Fruit fly (Drosophila melanogaster) whole organism, embryonic: Measurements from ENCODE around the gene Cog3.
A peak's percentile ranks its signal among the peaks of the same experiment; 100 is the strongest.

ENCODE experiments used
- Bteb2 ChIP-seq: fragments of 200-800 bp; sonication (Bioruptor generic); optimal IDR thresholded peaks from 2 replicates; lab custom pipeline; 2016; ENCODE audit warnings: missing biosample characterization, missing genetic modification characterization
- C15 ChIP-seq: fragments of 200-800 bp; sonication (Bioruptor generic); IDR thresholded peaks from 3 replicates; pipeline ENCODE4 v1.3.6; 2022; ENCODE audit warnings: missing biosample characterization, missing genetic modification characterization
- CG10366 ChIP-seq: fragments of 200-800 bp; sonication (Bioruptor generic); IDR thresholded peaks from 2 replicates; pipeline ENCODE4 v1.3.6; 2022; ENCODE audit warnings: missing biosample characterization, missing genetic modification characterization
- CG10431 ChIP-seq: fragments of 200-800 bp; sonication (Bioruptor generic); optimal IDR thresholded peaks from 3 replicates; lab custom pipeline; 2018; ENCODE audit warnings: missing biosample characterization, mild to moderate bottlenecking, missing genetic modification characterization
- CG10543 ChIP-seq: fragments of 200-800 bp; sonication (Bioruptor generic); optimal IDR thresholded peaks from 3 replicates; lab custom pipeline; 2017; ENCODE audit warnings: missing biosample characterization, mild to moderate bottlenecking, missing genetic modification characterization, moderate library complexity
- CG18764 ChIP-seq: fragments of 200-800 bp; sonication (Bioruptor generic); optimal IDR thresholded peaks from 3 replicates; lab custom pipeline; 2016; ENCODE audit warnings: missing biosample characterization, missing genetic modification characterization
- CG2120 ChIP-seq: fragments of 200-800 bp; sonication (Bioruptor generic); optimal IDR thresholded peaks from 3 replicates; lab custom pipeline; 2016; ENCODE audit warnings: missing biosample characterization, missing genetic modification characterization
- CG2712 ChIP-seq: fragments of 200-800 bp; optimal IDR thresholded peaks from 3 replicates; lab custom pipeline; 2019; ENCODE audit warnings: missing biosample characterization, mild to moderate bottlenecking, missing genetic modification characterization, moderate library complexity
- CG32772 ChIP-seq: fragments of 200-800 bp; sonication (Bioruptor generic); IDR thresholded peaks from 2 replicates; pipeline ENCODE4 v1.3.6; 2022; ENCODE audit warnings: missing biosample characterization, missing genetic modification characterization
- CG33213 ChIP-seq: fragments of 200-800 bp; sonication (Bioruptor generic); optimal IDR thresholded peaks from 3 replicates; lab custom pipeline; 2016; ENCODE audit warnings: missing biosample characterization, missing genetic modification characterization
- CG3407 ChIP-seq: fragments of 200-800 bp; sonication (Bioruptor generic); optimal IDR thresholded peaks from 2 replicates; lab custom pipeline; 2018; ENCODE audit warnings: missing biosample characterization, mild to moderate bottlenecking, missing genetic modification characterization
- CG5180 ChIP-seq: fragments of 200-800 bp; sonication (Bioruptor generic); optimal IDR thresholded peaks from 3 replicates; lab custom pipeline; 2017; ENCODE audit warnings: missing biosample characterization, missing genetic modification characterization, mild to moderate bottlenecking, moderate library complexity, missing genetic modification reagents
- CG6254 ChIP-seq: fragments of 200-800 bp; sonication (Bioruptor generic); optimal IDR thresholded peaks from 3 replicates; lab custom pipeline; 2017; ENCODE audit warnings: mild to moderate bottlenecking, missing biosample characterization, missing genetic modification reagents, missing genetic modification characterization
- CG6683 ChIP-seq: fragments of 200-800 bp; sonication (Bioruptor generic); optimal IDR thresholded peaks from 2 replicates; lab custom pipeline; 2017; ENCODE audit warnings: missing biosample characterization, mild to moderate bottlenecking, missing genetic modification characterization, missing genetic modification reagents
- CG8765 ChIP-seq: fragments of 200-800 bp; sonication (Bioruptor generic); IDR thresholded peaks from 2 replicates; pipeline ENCODE4 v1.3.6; 2022; ENCODE audit warnings: missing biosample characterization, missing genetic modification characterization
- CTCF ChIP-seq: fragments of 200-800 bp; sonication (Bioruptor generic); optimal IDR thresholded peaks from 2 replicates; lab custom pipeline; 2017; ENCODE audit warnings: missing biosample characterization, mild to moderate bottlenecking, missing genetic modification characterization, moderate library complexity
- Chrac-16 ChIP-seq: fragments of 200-800 bp; sonication (Bioruptor generic); optimal IDR thresholded peaks from 3 replicates; lab custom pipeline; 2016; ENCODE audit warnings: missing biosample characterization, missing genetic modification characterization
- Dad ChIP-seq: fragments of 200-800 bp; sonication (Bioruptor generic); optimal IDR thresholded peaks from 3 replicates; lab custom pipeline; 2016; ENCODE audit warnings: missing biosample characterization, missing genetic modification characterization
- Dip2 ChIP-seq: fragments of 200-800 bp; sonication (Bioruptor generic); IDR thresholded peaks from 2 replicates; pipeline ENCODE4 v1.3.6; 2022; ENCODE audit warnings: missing biosample characterization, missing genetic modification characterization
- Fer1 ChIP-seq: fragments of 200-800 bp; sonication (Bioruptor generic); optimal IDR thresholded peaks from 2 replicates; lab custom pipeline; 2017; ENCODE audit warnings: missing biosample characterization, mild to moderate bottlenecking, missing genetic modification characterization
- GATAe ChIP-seq: fragments of 200-800 bp; sonication (Bioruptor generic); conservative IDR thresholded peaks from 2 replicates; pipeline ENCODE4 v1.3.6; 2022; ENCODE audit warnings: missing biosample characterization, missing genetic modification characterization
- Gsc ChIP-seq: fragments of 200-800 bp; sonication (Bioruptor generic); IDR thresholded peaks from 2 replicates; pipeline ENCODE4 v1.3.6; 2022; ENCODE audit warnings: missing biosample characterization, missing genetic modification characterization
- Hey ChIP-seq: fragments of 200-800 bp; sonication (Bioruptor generic); optimal IDR thresholded peaks from 3 replicates; lab custom pipeline; 2018; ENCODE audit warnings: missing biosample characterization, mild to moderate bottlenecking, missing genetic modification characterization
- Hmr ChIP-seq: fragments of 200-800 bp; sonication (Bioruptor generic); optimal IDR thresholded peaks from 3 replicates; lab custom pipeline; 2017; ENCODE audit warnings: mild to moderate bottlenecking, missing biosample characterization, missing genetic modification reagents, missing genetic modification characterization
- Hsf ChIP-seq: fragments of 200-800 bp; sonication (Bioruptor generic); optimal IDR thresholded peaks from 3 replicates; lab custom pipeline; 2016; ENCODE audit warnings: missing biosample characterization, missing genetic modification characterization
- Lhr ChIP-seq: fragments of 200-800 bp; sonication (Bioruptor generic); optimal IDR thresholded peaks from 3 replicates; lab custom pipeline; 2017; ENCODE audit warnings: mild to moderate bottlenecking, missing biosample characterization, missing genetic modification reagents, missing genetic modification characterization
- Lpt ChIP-seq: fragments of >200 bp; optimal IDR thresholded peaks from 2 replicates; lab custom pipeline; 2018; ENCODE audit warnings: missing biosample characterization, missing genetic modification characterization
- MTF-1 ChIP-seq: fragments of 200-800 bp; sonication (Bioruptor generic); optimal IDR thresholded peaks from 2 replicates; lab custom pipeline; 2018; ENCODE audit warnings: missing biosample characterization, mild to moderate bottlenecking, missing genetic modification characterization, borderline replicate concordance
- Nf-YA ChIP-seq: fragments of 200-800 bp; sonication (Bioruptor generic); IDR thresholded peaks from 2 replicates; pipeline ENCODE4 v1.3.6; 2022; ENCODE audit warnings: missing biosample characterization, missing genetic modification characterization
- Optix ChIP-seq: fragments of 200-800 bp; sonication (Bioruptor generic); IDR thresholded peaks from 3 replicates; pipeline ENCODE4 v1.3.6; 2022; ENCODE audit warnings: missing biosample characterization, missing genetic modification characterization
- Sry-β ChIP-seq: fragments of 200-800 bp; sonication (Bioruptor generic); optimal IDR thresholded peaks from 2 replicates; lab custom pipeline; 2018; ENCODE audit warnings: missing biosample characterization, mild to moderate bottlenecking, missing genetic modification characterization, moderate library complexity
- TFAM ChIP-seq: fragments of 200-800 bp; sonication (Bioruptor generic); optimal IDR thresholded peaks from 2 replicates; lab custom pipeline; 2017; ENCODE audit warnings: missing biosample characterization, missing genetic modification characterization, inconsistent platforms
- Tbp ChIP-seq: fragments of >200 bp; optimal IDR thresholded peaks from 2 replicates; lab custom pipeline; 2018; ENCODE audit warnings: missing biosample characterization, missing genetic modification characterization
- az2 ChIP-seq: fragments of 200-800 bp; sonication (Bioruptor generic); optimal IDR thresholded peaks from 3 replicates; lab custom pipeline; 2016; ENCODE audit warnings: missing biosample characterization, missing genetic modification characterization
- crc ChIP-seq: fragments of 200-800 bp; sonication (Bioruptor generic); optimal IDR thresholded peaks from 2 replicates; lab custom pipeline; 2016; ENCODE audit warnings: missing biosample characterization, missing genetic modification characterization
- cwo ChIP-seq: fragments of 200-800 bp; sonication (Bioruptor generic); optimal IDR thresholded peaks from 3 replicates; lab custom pipeline; 2017; ENCODE audit warnings: missing biosample characterization, missing genetic modification characterization, mild to moderate bottlenecking, moderate library complexity, missing genetic modification reagents
- ems ChIP-seq: fragments of 200-800 bp; sonication (Bioruptor generic); optimal IDR thresholded peaks from 3 replicates; lab custom pipeline; 2016; ENCODE audit warnings: missing biosample characterization, missing genetic modification characterization
- eyg ChIP-seq: fragments of 200-800 bp; sonication (Bioruptor generic); optimal IDR thresholded peaks from 3 replicates; lab custom pipeline; 2016; ENCODE audit warnings: missing biosample characterization, missing genetic modification characterization
- gcm2 ChIP-seq: fragments of 200-800 bp; sonication (Bioruptor generic); optimal IDR thresholded peaks from 2 replicates; lab custom pipeline; 2016; ENCODE audit warnings: missing biosample characterization, missing genetic modification characterization
- hbn ChIP-seq: fragments of 200-800 bp; sonication (Bioruptor generic); IDR thresholded peaks from 2 replicates; pipeline ENCODE4 v1.3.6; 2022; ENCODE audit warnings: missing biosample characterization, missing genetic modification characterization; ENCODE audit not compliant: partially characterized antibody
- kah ChIP-seq: fragments of 200-800 bp; sonication (Bioruptor generic); optimal IDR thresholded peaks from 2 replicates; lab custom pipeline; 2018; ENCODE audit warnings: missing biosample characterization, mild to moderate bottlenecking, missing genetic modification characterization
- lmd ChIP-seq: fragments of 200-800 bp; sonication (Bioruptor generic); IDR thresholded peaks from 2 replicates; pipeline ENCODE4 v1.3.6; 2022; ENCODE audit warnings: missing biosample characterization, missing genetic modification characterization
- nmo ChIP-seq: fragments of 200-800 bp; sonication (Bioruptor generic); optimal IDR thresholded peaks from 2 replicates; lab custom pipeline; 2018; ENCODE audit warnings: missing biosample characterization, mild to moderate bottlenecking, missing genetic modification characterization, moderate library complexity
- sens ChIP-seq: fragments of 200-800 bp; sonication (Bioruptor generic); peaks from one replicate; lab custom pipeline; 2016; ENCODE audit warnings: missing biosample characterization, missing genetic modification characterization
- seq ChIP-seq: fragments of 200-800 bp; sonication (Bioruptor generic); IDR thresholded peaks from 2 replicates; pipeline ENCODE4 v1.3.6; 2022; ENCODE audit warnings: missing biosample characterization, missing genetic modification characterization
- sim ChIP-seq: fragments of 200-800 bp; sonication (Bioruptor generic); IDR thresholded peaks from 2 replicates; pipeline ENCODE4 v1.3.6; 2022; ENCODE audit warnings: missing biosample characterization, missing genetic modification characterization
- sima ChIP-seq: fragments of 200-800 bp; sonication (Bioruptor generic); optimal IDR thresholded peaks from 2 replicates; lab custom pipeline; 2016; ENCODE audit warnings: missing biosample characterization, missing genetic modification characterization
- sr ChIP-seq: fragments of 200-800 bp; sonication (Bioruptor generic); IDR thresholded peaks from 3 replicates; pipeline ENCODE4 v1.3.6; 2022; ENCODE audit warnings: missing biosample characterization, missing genetic modification characterization
- tin ChIP-seq: fragments of 200-800 bp; sonication (Bioruptor generic); optimal IDR thresholded peaks from 3 replicates; lab custom pipeline; 2016; ENCODE audit warnings: missing biosample characterization, missing genetic modification characterization
- wor ChIP-seq: fragments of 200-800 bp; sonication (Bioruptor generic); IDR thresholded peaks from 2 replicates; pipeline ENCODE4 v1.3.6; 2022; ENCODE audit warnings: missing biosample characterization, missing genetic modification characterization

Cog3 gene

DNA sequence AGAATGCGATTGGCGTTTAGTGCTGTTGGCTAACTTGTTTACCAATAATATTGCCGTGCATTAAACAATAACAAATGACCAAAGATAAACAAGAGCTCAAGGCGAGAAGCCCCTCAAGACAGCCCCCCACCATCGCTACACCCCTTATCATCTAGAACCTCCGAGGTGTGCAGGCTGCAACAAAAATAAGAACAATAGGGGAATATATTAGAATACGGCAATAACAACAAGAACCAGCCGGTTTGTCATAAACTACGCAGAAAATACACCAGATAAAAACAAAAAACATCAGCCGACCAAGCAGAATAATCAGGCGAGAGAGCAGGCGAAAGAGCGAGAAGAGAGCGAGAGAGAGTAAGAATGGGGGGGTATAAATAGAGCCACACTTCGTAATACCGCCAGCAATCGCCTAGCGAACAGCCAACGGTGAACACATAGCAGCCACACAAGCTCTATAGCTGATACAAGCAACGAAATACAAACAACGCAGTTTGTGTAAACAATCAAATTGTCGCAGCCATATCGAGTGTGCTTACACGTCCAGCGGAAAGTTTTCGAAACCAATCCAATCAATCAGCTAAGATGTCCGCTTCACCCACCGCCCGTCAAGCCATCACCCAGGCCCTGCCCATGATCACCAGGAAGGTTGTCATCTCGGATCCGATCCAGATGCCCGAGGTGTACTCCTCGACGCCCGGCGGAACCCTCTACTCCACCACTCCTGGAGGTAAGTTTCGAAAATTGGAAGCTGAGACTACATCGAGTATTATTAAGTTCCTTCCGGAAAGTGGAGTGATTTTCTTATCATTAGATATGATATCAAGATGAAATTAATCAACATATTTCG, 21.4 kb upstream of the Cog3 start, which contains the start of gene Thor (continued):
- TF ChIP-seq CG33213 (GFP tag; lab: Kevin White, UChicago) (peak; percentile 67), CG2120 (GFP tag; lab: Kevin White, UChicago) (peak; percentile 63), kah (GFP tag; lab: Kevin White, UChicago) (peak; percentile 26), tin (GFP tag; lab: Kevin White, UChicago) (peak; percentile 51), nmo (GFP tag; lab: Kevin White, UChicago) (peak; percentile 31), CG10543 (GFP tag; lab: Kevin White, UChicago) (peak; percentile 94), Bteb2 (GFP tag; lab: Kevin White, UChicago) (peak; percentile 72), Hey (tag; lab: Kevin White, UChicago) (peak; percentile 75), CG5180 (GFP tag; lab: Kevin White, UChicago) (peak; percentile 74), GATAe (GFP tag; lab: Robert Waterston, UW) (no peak), MTF-1 (GFP tag; lab: Kevin White, UChicago) (peak; percentile 86), CG6683 (GFP tag; lab: Kevin White, UChicago) (peak; percentile 51), Tbp (no peak), CG10431 (GFP tag; lab: Kevin White, UChicago) (peak; percentile 84), Hmr (GFP tag; lab: Kevin White, UChicago) (peak; percentile 87), TFAM (no peak), Lpt (no peak), sens (GFP tag; lab: Kevin White, UChicago) (peak; percentile 90), CTCF (peak; percentile 29), Sry-β (GFP tag; lab: Kevin White, UChicago) (no peak), CG8765 (GFP tag; lab: Robert Waterston, UW) (no peak), ems (GFP tag; lab: Kevin White, UChicago) (peak; percentile 27), Nf-YA (GFP tag; lab: Robert Waterston, UW) (peak; percentile 53; the same call in 1 of the 2 replicates), CG10366 (GFP tag; lab: Robert Waterston, UW) (no peak), CG18764 (GFP tag; lab: Kevin White, UChicago) (peak; percentile 52), Lhr (GFP tag; lab: Kevin White, UChicago) (peak; percentile 12), crc (GFP tag; lab: Kevin White, UChicago) (peak; percentile 58), cwo (GFP tag; lab: Kevin White, UChicago) (peak; percentile 85), CG2712 (tag; lab: Kevin White, UChicago) (peak; percentile 56), gcm2 (peak; percentile 71), Chrac-16 (GFP tag; lab: Kevin White, UChicago) (peak; percentile 16), Optix (GFP tag; lab: Robert Waterston, UW) (0 out of 3 replicates have a peak, but pooled peaks have one; percentile 36), Fer1 (GFP tag; lab: Kevin White, UChicago) (peak; percentile 79), hbn (GFP tag; lab: Robert Waterston, UW) (peak; percentile 47; the same call in 1 of the 2 replicates), Gsc (GFP tag; lab: Robert Waterston, UW) (no peak), eyg (GFP tag; lab: Kevin White, UChicago) (peak; percentile 72), Dip2 (GFP tag; lab: Robert Waterston, UW) (no peak), wor (GFP tag; lab: Robert Waterston, UW) (no peak), Hsf (GFP tag; lab: Kevin White, UChicago) (peak; percentile 36), CG6254 (GFP tag; lab: Kevin White, UChicago) (peak; percentile 66), sima (GFP tag; lab: Kevin White, UChicago) (no peak), CG32772 (GFP tag; lab: Robert Waterston, UW) (no peak), C15 (GFP tag; lab: Robert Waterston, UW) (no peak), az2 (GFP tag; lab: Kevin White, UChicago) (peak; percentile 19), sim (peak; percentile 69; the same call in 1 of the 2 replicates), lmd (GFP tag; lab: Robert Waterston, UW) (peak; percentile 33; the same call in 1 of the 2 replicates), sr (GFP tag; lab: Robert Waterston, UW) (peak; percentile 84), seq (GFP tag; lab: Robert Waterston, UW) (peak; percentile 86), CG3407 (peak; percentile 68), Dad (GFP tag; lab: Kevin White, UChicago) (peak; percentile 68)
